Worm (Caenorhabditis elegans): ENCODE measurements around the gene acr-14.

DNA sequence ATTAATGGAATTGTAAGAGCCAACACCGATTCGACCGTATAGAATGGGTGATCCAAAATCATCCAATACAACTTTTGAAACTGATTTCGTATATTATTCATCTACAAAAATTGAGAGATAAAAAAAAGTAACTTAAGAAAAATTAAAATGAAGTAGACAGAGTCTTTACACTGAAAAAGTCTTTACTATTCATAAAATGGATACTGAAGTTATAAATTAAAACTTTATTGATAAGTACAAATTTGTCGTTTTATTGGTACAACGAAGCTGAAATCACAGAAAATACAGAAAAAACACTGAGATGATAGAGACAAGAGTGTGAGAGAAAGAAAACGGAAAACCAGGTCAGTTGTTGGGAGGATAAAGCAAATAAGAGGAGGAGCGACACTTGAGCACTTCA is 37.4 kb upstream of the acr-14 start, which contains the start of gene M110.10:
- no peak for TF ChIP-seq madf-5 (GFP tag; IDR thresholded peaks at IDR 0.05)
- TF ChIP-seq ceh-82 (tag; optimal IDR thresholded peaks at IDR 0.05): no peak
- TF ChIP-seq nhr-28 (tag; optimal IDR thresholded peaks at IDR 0.05): no peak
- TF ChIP-seq T26A8.4 (GFP tag; IDR thresholded peaks at IDR 0.05): no peak
- no peak for TF ChIP-seq nhr-10 (tag; optimal IDR thresholded peaks at IDR 0.05)
- TF ChIP-seq nhr-11 (tag; optimal IDR thresholded peaks at IDR 0.05): no peak
- no peak for TF ChIP-seq pha-4 (GFP tag; IDR thresholded peaks at IDR 0.05)
- TF ChIP-seq pha-4 (tag; optimal IDR thresholded peaks at IDR 0.05): no peak
- no peak for TF ChIP-seq snpc-4 (tag; optimal IDR thresholded peaks at IDR 0.05)
- no peak for TF ChIP-seq nhr-76 (tag; optimal IDR thresholded peaks at IDR 0.05)
- no peak for TF ChIP-seq F26F4.8 (GFP tag; conservative IDR thresholded peaks at IDR 0.05)
- no peak for TF ChIP-seq lin-13 (GFP tag; optimal IDR thresholded peaks at IDR 0.05)
- TF ChIP-seq php-3 (GFP tag; IDR thresholded peaks at IDR 0.05): no peak
- TF ChIP-seq rbr-2 (tag; optimal IDR thresholded peaks at IDR 0.05): no peak
- no peak for TF ChIP-seq unc-130 (GFP tag; optimal IDR thresholded peaks at IDR 0.05)

Data from whole organism, L4 larva.